Fruit fly (Drosophila melanogaster) whole organism, prepupa: ENCODE results near the gene CG10562.

Experiments
- Blimp-1 ChIP-seq: fragments of 200-800 bp; sonication (Bioruptor generic); optimal IDR thresholded peaks from 3 replicates; lab custom pipeline; 2017; ENCODE audit warnings: missing biosample characterization, missing genetic modification characterization, mild to moderate bottlenecking, moderate library complexity, missing genetic modification reagents
- CG16779 ChIP-seq: fragments of 200-800 bp; sonication (Bioruptor generic); optimal IDR thresholded peaks from 3 replicates; lab custom pipeline; 2017; ENCODE audit warnings: missing biosample characterization, mild to moderate bottlenecking, missing genetic modification characterization
- CG34406 ChIP-seq: fragments of 200-800 bp; sonication (Bioruptor generic); optimal IDR thresholded peaks from 3 replicates; lab custom pipeline; 2016; ENCODE audit warnings: missing biosample characterization, missing genetic modification characterization
- OdsH ChIP-seq: fragments of 200-800 bp; sonication (Bioruptor generic); optimal IDR thresholded peaks from 3 replicates; lab custom pipeline; 2016; ENCODE audit warnings: missing biosample characterization, missing genetic modification characterization
- Smox ChIP-seq: fragments of 200-800 bp; sonication (Bioruptor generic); optimal IDR thresholded peaks from 3 replicates; lab custom pipeline; 2016; ENCODE audit warnings: missing biosample characterization, missing genetic modification characterization
- acj6 ChIP-seq: fragments of 200-800 bp; sonication (Bioruptor generic); optimal IDR thresholded peaks from 3 replicates; lab custom pipeline; 2016; ENCODE audit warnings: missing biosample characterization, missing genetic modification characterization

- TF ChIP-seq CG34406 (GFP tag; lab: Kevin White, UChicago) (no peak), CG16779 (tag; lab: Kevin White, UChicago) (no peak), Smox (GFP tag; lab: Kevin White, UChicago) (no peak), acj6 (GFP tag; lab: Kevin White, UChicago) (no peak), Blimp-1 (GFP tag; lab: Kevin White, UChicago) (no peak), OdsH (GFP tag; lab: Kevin White, UChicago) (no peak)
Measured at dm6 chr3R:25283209-25283670, 39.3 kb downstream of the CG10562 start, which contains the start of gene CG31300.
